Worm (Caenorhabditis elegans) whole organism, L4/young adult: ENCODE data around the gene msp-53.
A peak's percentile ranks its signal among the peaks of the same experiment; 100 is the strongest.
"Not testable (repeated sequence)": the region's sequence is repeated elsewhere in the genome, so short reads cannot be mapped to it uniquely, and the experiment has no call there.

Source experiments
- W03F9.2 ChIP-seq: fragments of 150-350 bp; optimal IDR thresholded peaks from 2 replicates; lab custom pipeline; 2014; ENCODE audit warnings: missing biosample characterization, missing genetic modification characterization
- dao-5 ChIP-seq: sonication (generic microtip); optimal IDR thresholded peaks from 2 replicates; lab custom pipeline; 2016; ENCODE audit warnings: missing genotype, missing genetic modification characterization, moderate library complexity, missing compliant biosample characterization
- him-1 ChIP-seq: sonication (generic microtip); optimal IDR thresholded peaks from 2 replicates; lab custom pipeline; 2016; ENCODE audit warnings: missing genotype, missing genetic modification reagents, missing genetic modification characterization, missing compliant biosample characterization

The msp-53 gene

ce11 chrIV:5054297-5054696 lies 10.6 kb downstream of the msp-53 start:
- no peak for TF ChIP-seq him-1 (tag; lab: Kevin White, UChicago)
- no peak for TF ChIP-seq W03F9.2 (tag; lab: Kevin White, UChicago)
- no peak for TF ChIP-seq dao-5

ce11 chrIV:5045389-5045788 lies 19.5 kb downstream of the msp-53 start, which contains the start of gene hot-9:
Gene hot-9 (minus strand): TSS chrIV:5045489.
- TF ChIP-seq him-1 (tag; lab: Kevin White, UChicago) (no peak), W03F9.2 (tag; lab: Kevin White, UChicago) (no peak), dao-5 (no peak)

- TF ChIP-seq W03F9.2 (tag; lab: Kevin White, UChicago), result no peak
- peak; percentile 66 for TF ChIP-seq dao-5
- TF ChIP-seq him-1 (tag; lab: Kevin White, UChicago), result peak; percentile 17
Observed at ce11 chrIV:5038744-5039143, 26.1 kb downstream of the msp-53 start.

- no peak for TF ChIP-seq him-1 (tag; lab: Kevin White, UChicago)
Observed at ce11 chrIV:5037489-5037888, 27.4 kb downstream of the msp-53 start, which contains the start of gene C09B9.1. Gene C09B9.1 (plus strand): TSS chrIV:5037789.

- TF ChIP-seq W03F9.2 (tag; lab: Kevin White, UChicago), result no peak
- TF ChIP-seq him-1 (tag; lab: Kevin White, UChicago), result no peak
- no peak for TF ChIP-seq dao-5
Observed at ce11 chrIV:5033276-5033675, 31.6 kb downstream of the msp-53 start, which contains the start of gene C09B9.4. Gene C09B9.4 (minus strand): TSS chrIV:5033376.

ce11 chrIV:5031346-5031745 lies 33.5 kb downstream of the msp-53 start:
- no peak for TF ChIP-seq W03F9.2 (tag; lab: Kevin White, UChicago)
- no peak for TF ChIP-seq him-1 (tag; lab: Kevin White, UChicago)
- TF ChIP-seq dao-5, result no peak

- TF ChIP-seq dao-5, result no peak
- TF ChIP-seq him-1 (tag; lab: Kevin White, UChicago), result no peak
- TF ChIP-seq W03F9.2 (tag; lab: Kevin White, UChicago), result no peak
Observed at ce11 chrIV:5028978-5029377, 35.9 kb downstream of the msp-53 start, which contains the start of the genes best-6 and C09B9.2. Gene best-6 (minus strand): TSS chrIV:5029078. Gene C09B9.2 (plus strand): TSS chrIV:5029291.

ce11 chrIV:5025646-5026045 lies 39.2 kb downstream of the msp-53 start, which contains the start of gene C09B9.85:
Gene C09B9.85 (minus strand): TSS chrIV:5025746.
- TF ChIP-seq dao-5, result no peak
- TF ChIP-seq him-1 (tag; lab: Kevin White, UChicago), result no peak
- no peak for TF ChIP-seq W03F9.2 (tag; lab: Kevin White, UChicago)

- no peak for TF ChIP-seq him-1 (tag; lab: Kevin White, UChicago)
- no peak for TF ChIP-seq W03F9.2 (tag; lab: Kevin White, UChicago)
- TF ChIP-seq dao-5, result no peak
Observed at ce11 chrIV:5020533-5020932, 44.3 kb downstream of the msp-53 start, which contains the start of gene T28H11.8. Gene T28H11.8 (minus strand): TSS chrIV:5020633.

ce11 chrIV:5017075-5017474 lies 47.8 kb downstream of the msp-53 start, which contains the start of gene T28H11.7:
Gene T28H11.7 (minus strand): TSS chrIV:5017175.
- not testable (repeated sequence) for TF ChIP-seq him-1 (tag; lab: Kevin White, UChicago); dao-5; W03F9.2 (tag; lab: Kevin White, UChicago)

ce11 chrIV:5016461-5016860 lies 48.4 kb downstream of the msp-53 start, which contains the start of gene ssq-4:
Gene ssq-4 (plus strand): TSS chrIV:5016479.
- not testable (repeated sequence) for TF ChIP-seq him-1 (tag; lab: Kevin White, UChicago); W03F9.2 (tag; lab: Kevin White, UChicago); dao-5
